Fruit fly (Drosophila melanogaster): Measurements from ENCODE around the gene Prosalpha4.

Prosalpha4 gene

dm6 chrX:16288492-16288964 lies 12.5 kb downstream of the Prosalpha4 start, which contains the start of the genes CG32576 and caz (continued):
- TF ChIP-seq gem (tag; optimal IDR thresholded peaks at IDR 0.05) (peak; percentile 57), CG2120 (GFP tag; optimal IDR thresholded peaks at IDR 0.05) (peak; percentile 57), lola (GFP tag; optimal IDR thresholded peaks at IDR 0.05) (peak in 1 of 3 experiments; percentile 1), CG7928 (GFP tag; optimal IDR thresholded peaks at IDR 0.05) (peak; percentile 95), sob (GFP tag; IDR thresholded peaks at IDR 0.05) (peak; percentile 39; the same call in 1 of the 2 replicates), CoRest (tag; optimal IDR thresholded peaks at IDR 0.05) (peak; percentile 28), CG33557 (GFP tag; optimal IDR thresholded peaks at IDR 0.05) (peak; percentile 25), CG18011 (GFP tag; optimal IDR thresholded peaks at IDR 0.05) (peak; percentile 40), CG15269 (tag; optimal IDR thresholded peaks at IDR 0.05) (peak; percentile 22), CG10267 (tag; optimal IDR thresholded peaks at IDR 0.05) (peak; percentile 96), CG8944 (GFP tag; optimal IDR thresholded peaks at IDR 0.05) (no peak), B-H2 (GFP tag; optimal IDR thresholded peaks at IDR 0.05) (peak; percentile 52), CG9797 (GFP tag; optimal IDR thresholded peaks at IDR 0.05) (peak; percentile 23), bowl (GFP tag; IDR thresholded peaks at IDR 0.05) (no peak), zfh2 (GFP tag; optimal IDR thresholded peaks at IDR 0.05) (peak; percentile 12), CG11560 (tag; IDR thresholded peaks at IDR 0.05) (no peak), CG18262 (tag; optimal IDR thresholded peaks at IDR 0.05) (peak; percentile 26), slbo (GFP tag; IDR thresholded peaks at IDR 0.05) (peak; percentile 24; the same call in 1 of the 2 replicates), HmgZ (tag; optimal IDR thresholded peaks at IDR 0.05) (peak; percentile 13), stwl (tag; optimal IDR thresholded peaks at IDR 0.05) (peak; percentile 83), nerfin-1 (tag; optimal IDR thresholded peaks at IDR 0.05) (peak; percentile 35), tll (GFP tag; optimal IDR thresholded peaks at IDR 0.05) (peak in 1 of 2 experiments; percentile 11), Hsf (GFP tag; optimal IDR thresholded peaks at IDR 0.05) (peak; percentile 4), CG4617 (GFP tag; optimal IDR thresholded peaks at IDR 0.05; ENCODE audit: borderline replicate concordance) (peak; percentile 26), cg (GFP tag; optimal IDR thresholded peaks at IDR 0.05) (peak; percentile 54), CG10979 (tag; optimal IDR thresholded peaks at IDR 0.05) (peak; percentile 5), PHDP (tag; optimal IDR thresholded peaks at IDR 0.05) (no peak), CG12299 (tag; optimal IDR thresholded peaks at IDR 0.05) (peak; percentile 22), vfl (GFP tag; optimal IDR thresholded peaks at IDR 0.05) (peak; percentile 15), caup (GFP tag; optimal IDR thresholded peaks at IDR 0.05; ENCODE audit: severe bottlenecking) (peak; percentile 37), Med (GFP tag) (peak; percentile 48), Taf1 (GFP tag; IDR thresholded peaks at IDR 0.05) (0 out of 2 replicates have a peak, but pooled peaks have one; percentile 42), prd (optimal IDR thresholded peaks at IDR 0.05) (no peak), prd (GFP tag; IDR thresholded peaks at IDR 0.05) (peak; percentile 42; the same call in 1 of the 3 replicates), BEAF-32 (GFP tag; optimal IDR thresholded peaks at IDR 0.05) (peak; percentile 80), HLH4C (GFP tag; IDR thresholded peaks at IDR 0.05; ENCODE audit: partially characterized antibody) (peak; percentile 55; the same call in 2 of the 3 replicates), Doc3 (GFP tag; IDR thresholded peaks at IDR 0.05; ENCODE audit: partially characterized antibody) (peak; percentile 66; the same call in 2 of the 3 replicates), Dip3 (GFP tag; optimal IDR thresholded peaks at IDR 0.05) (peak; percentile 7), CG16813 (GFP tag; IDR thresholded peaks at IDR 0.05; ENCODE audit: partially characterized antibody) (peak; percentile 64), Myb (GFP tag; optimal IDR thresholded peaks at IDR 0.05) (peak; percentile 40), ind (GFP tag; optimal IDR thresholded peaks at IDR 0.05) (peak; percentile 29), CG10147 (GFP tag; optimal IDR thresholded peaks at IDR 0.05) (peak; percentile 22), D (optimal IDR thresholded peaks at IDR 0.05) (no peak), D (GFP tag; optimal IDR thresholded peaks at IDR 0.05) (peak; percentile 23), Ada2b (GFP tag; IDR thresholded peaks at IDR 0.05) (no peak), h (optimal IDR thresholded peaks at IDR 0.05) (no peak), CG34422 (GFP tag; IDR thresholded peaks at IDR 0.05) (0 out of 3 replicates have a peak, but pooled peaks have one; percentile 9), row (GFP tag; IDR thresholded peaks at IDR 0.05) (peak; percentile 76), Scr (GFP tag; IDR thresholded peaks at IDR 0.05; ENCODE audit: partially characterized antibody) (peak; percentile 76)
